Fruit fly (Drosophila melanogaster) whole organism, prepupa: ENCODE data around the gene CG15818.

Experiments
- Blimp-1 ChIP-seq: fragments of 200-800 bp; sonication (Bioruptor generic); optimal IDR thresholded peaks from 3 replicates; lab custom pipeline; 2017; ENCODE audit warnings: missing biosample characterization, missing genetic modification characterization, mild to moderate bottlenecking, moderate library complexity, missing genetic modification reagents
- CG10669 ChIP-seq: fragments of 200-800 bp; sonication (Bioruptor generic); optimal IDR thresholded peaks from 3 replicates; lab custom pipeline; 2018; ENCODE audit warnings: missing biosample characterization, mild to moderate bottlenecking, missing genetic modification characterization, moderate library complexity
- CG11294 ChIP-seq: fragments of 200-800 bp; sonication (Bioruptor generic); IDR thresholded peaks from 2 replicates; pipeline ENCODE4 v1.3.6; 2022; ENCODE audit warnings: missing biosample characterization, missing genetic modification characterization
- CG11762 ChIP-seq: fragments of 200-800 bp; sonication (Bioruptor generic); optimal IDR thresholded peaks from 3 replicates; lab custom pipeline; 2016; ENCODE audit warnings: missing biosample characterization, missing genetic modification characterization; ENCODE audit not compliant: insufficient read depth
- CG15336 ChIP-seq: fragments of 200-800 bp; sonication (Bioruptor generic); IDR thresholded peaks from 2 replicates; pipeline ENCODE4 v1.3.6; 2022; ENCODE audit warnings: missing biosample characterization, missing genetic modification characterization
- CG3032 ChIP-seq: fragments of 200-800 bp; optimal IDR thresholded peaks from 2 replicates; lab custom pipeline; 2019; ENCODE audit warnings: missing biosample characterization, mild to moderate bottlenecking, missing genetic modification characterization, moderate library complexity
- CG31627 ChIP-seq: fragments of 200-800 bp; sonication (Bioruptor generic); optimal IDR thresholded peaks from 3 replicates; lab custom pipeline; 2016; ENCODE audit warnings: missing biosample characterization, missing genetic modification characterization
- CG32006 ChIP-seq: fragments of 200-800 bp; sonication (Bioruptor generic); optimal IDR thresholded peaks from 3 replicates; lab custom pipeline; 2017; ENCODE audit warnings: missing biosample characterization, mild to moderate bottlenecking, missing genetic modification characterization
- CG34406 ChIP-seq: fragments of 200-800 bp; sonication (Bioruptor generic); optimal IDR thresholded peaks from 3 replicates; lab custom pipeline; 2016; ENCODE audit warnings: missing biosample characterization, missing genetic modification characterization
- CG3919 ChIP-seq: fragments of 200-800 bp; sonication (Bioruptor generic); optimal IDR thresholded peaks from 3 replicates; lab custom pipeline; 2016; ENCODE audit warnings: missing biosample characterization, missing genetic modification characterization
- CG4318 ChIP-seq: fragments of 200-800 bp; sonication (Bioruptor generic); optimal IDR thresholded peaks from 3 replicates; lab custom pipeline; 2017; ENCODE audit warnings: missing biosample characterization, mild to moderate bottlenecking, missing genetic modification characterization
- CG6163 ChIP-seq: fragments of 200-800 bp; sonication (Bioruptor generic); IDR thresholded peaks from 3 replicates; pipeline ENCODE4 v1.3.6; 2022; ENCODE audit warnings: missing biosample characterization, missing genetic modification characterization
- CG6276 ChIP-seq: fragments of 200-800 bp; sonication (Bioruptor generic); optimal IDR thresholded peaks from 2 replicates; lab custom pipeline; 2017; ENCODE audit warnings: missing biosample characterization, mild to moderate bottlenecking, missing genetic modification characterization
- CG6792 ChIP-seq: fragments of 200-800 bp; sonication (Bioruptor generic); optimal IDR thresholded peaks from 3 replicates; lab custom pipeline; 2016; ENCODE audit warnings: missing biosample characterization, missing genetic modification characterization
- CG6808 ChIP-seq: fragments of 200-800 bp; sonication (Bioruptor generic); optimal IDR thresholded peaks from 3 replicates; lab custom pipeline; 2017; ENCODE audit warnings: missing biosample characterization, missing genetic modification characterization, mild to moderate bottlenecking, moderate library complexity, missing genetic modification reagents
- CG7368 ChIP-seq: fragments of 200-800 bp; sonication (Bioruptor generic); optimal IDR thresholded peaks from 3 replicates; lab custom pipeline; 2016; ENCODE audit warnings: missing biosample characterization, missing genetic modification characterization
- CG8119 ChIP-seq: fragments of 200-800 bp; sonication (Bioruptor generic); IDR thresholded peaks from 3 replicates; pipeline ENCODE4 v1.3.6; 2022; ENCODE audit warnings: missing biosample characterization, missing genetic modification characterization
- CG9139 ChIP-seq: fragments of 200-800 bp; sonication (Bioruptor generic); optimal IDR thresholded peaks from 3 replicates; lab custom pipeline; 2017; ENCODE audit warnings: missing biosample characterization, mild to moderate bottlenecking, missing genetic modification characterization
- Eip78C ChIP-seq: fragments of 200-800 bp; sonication (Bioruptor generic); peaks from one replicate; lab custom pipeline; 2016; ENCODE audit warnings: missing biosample characterization, missing genetic modification characterization
- Ets21C ChIP-seq: fragments of 200-800 bp; sonication (Bioruptor generic); optimal IDR thresholded peaks from 3 replicates; lab custom pipeline; 2016; ENCODE audit warnings: missing biosample characterization, missing genetic modification characterization
- Ets96B ChIP-seq: fragments of 200-800 bp; optimal IDR thresholded peaks from 2 replicates; lab custom pipeline; 2019; ENCODE audit warnings: missing biosample characterization, mild to moderate bottlenecking, missing genetic modification characterization, moderate library complexity
- Gug ChIP-seq: fragments of 200-800 bp; sonication (Bioruptor generic); IDR thresholded peaks from 2 replicates; pipeline ENCODE4 v1.3.6; 2022; ENCODE audit warnings: missing biosample characterization, missing genetic modification characterization
- Hr38 ChIP-seq: sonication (Bioruptor generic); optimal IDR thresholded peaks from 2 replicates; lab custom pipeline; 2016; ENCODE audit warnings: missing biosample characterization, missing genetic modification characterization
- Hr39 ChIP-seq: fragments of 200-800 bp; sonication (Bioruptor generic); optimal IDR thresholded peaks from 2 replicates; lab custom pipeline; 2016; ENCODE audit warnings: missing biosample characterization, missing genetic modification characterization
- Lpt ChIP-seq: fragments of 200-800 bp; sonication (Bioruptor generic); optimal IDR thresholded peaks from 3 replicates; lab custom pipeline; 2016; ENCODE audit warnings: missing biosample characterization, missing genetic modification characterization
- Met ChIP-seq: fragments of 200-800 bp; sonication (Bioruptor generic); optimal IDR thresholded peaks from 3 replicates; lab custom pipeline; 2016; ENCODE audit warnings: missing biosample characterization, missing genetic modification characterization
- OdsH ChIP-seq: fragments of 200-800 bp; sonication (Bioruptor generic); optimal IDR thresholded peaks from 3 replicates; lab custom pipeline; 2016; ENCODE audit warnings: missing biosample characterization, missing genetic modification characterization
- Sox14 ChIP-seq: fragments of 200-800 bp; sonication (Bioruptor generic); optimal IDR thresholded peaks from 3 replicates; lab custom pipeline; 2016; ENCODE audit warnings: missing biosample characterization, missing genetic modification characterization
- Sox15 ChIP-seq: fragments of 200-800 bp; sonication (Bioruptor generic); optimal IDR thresholded peaks from 3 replicates; lab custom pipeline; 2016; ENCODE audit warnings: missing biosample characterization, missing genetic modification characterization
- achi ChIP-seq: fragments of 200-800 bp; sonication (Bioruptor generic); optimal IDR thresholded peaks from 3 replicates; lab custom pipeline; 2016; ENCODE audit warnings: missing biosample characterization, missing genetic modification characterization
- acj6 ChIP-seq: fragments of 200-800 bp; sonication (Bioruptor generic); optimal IDR thresholded peaks from 3 replicates; lab custom pipeline; 2016; ENCODE audit warnings: missing biosample characterization, missing genetic modification characterization
- cyc ChIP-seq: fragments of 200-800 bp; sonication (Bioruptor generic); optimal IDR thresholded peaks from 3 replicates; lab custom pipeline; 2016; ENCODE audit warnings: missing biosample characterization, missing genetic modification characterization
- eg ChIP-seq: fragments of 200-800 bp; sonication (Bioruptor generic); IDR thresholded peaks from 3 replicates; pipeline ENCODE4 v1.3.6; 2022; ENCODE audit warnings: missing biosample characterization, missing genetic modification characterization
- esn ChIP-seq: fragments of 200-800 bp; sonication (Bioruptor generic); optimal IDR thresholded peaks from 2 replicates; lab custom pipeline; 2016; ENCODE audit warnings: missing biosample characterization, mild to moderate bottlenecking, missing genetic modification characterization, moderate library complexity
- fd59A ChIP-seq: fragments of 200-800 bp; sonication (Bioruptor generic); optimal IDR thresholded peaks from 2 replicates; lab custom pipeline; 2017; ENCODE audit warnings: missing biosample characterization, mild to moderate bottlenecking, missing genetic modification characterization, missing genetic modification reagents
- fkh ChIP-seq: fragments of 200-800 bp; sonication (Bioruptor generic); optimal IDR thresholded peaks from 3 replicates; lab custom pipeline; 2017; ENCODE audit warnings: missing biosample characterization, mild to moderate bottlenecking, missing genetic modification characterization, moderate library complexity
- lz ChIP-seq: fragments of 200-800 bp; sonication (Bioruptor generic); optimal IDR thresholded peaks from 3 replicates; lab custom pipeline; 2016; ENCODE audit warnings: missing biosample characterization, missing genetic modification characterization
- net ChIP-seq: fragments of 200-800 bp; sonication (Bioruptor generic); optimal IDR thresholded peaks from 3 replicates; lab custom pipeline; 2016; ENCODE audit warnings: missing biosample characterization, missing genetic modification characterization
- pdm3 ChIP-seq: fragments of 200-800 bp; sonication (Bioruptor generic); optimal IDR thresholded peaks from 3 replicates; lab custom pipeline; 2016; ENCODE audit warnings: missing biosample characterization, missing genetic modification characterization
- salr ChIP-seq, 2 experiments: fragments of 200-800 bp; sonication (Bioruptor generic); optimal IDR thresholded peaks; 3 replicates each; lab custom pipeline; 2016 to 2018; ENCODE audit warnings: missing biosample characterization in 2 of 2, missing genetic modification characterization in 2 of 2, mild to moderate bottlenecking in 1 of 2
- ss ChIP-seq, 2 experiments: fragments of 200-800 bp; sonication (Bioruptor generic); optimal IDR thresholded peaks; 2 replicates in 1 of 2; 3 replicates in 1 of 2; lab custom pipeline; 2017 to 2018; ENCODE audit warnings: mild to moderate bottlenecking in 2 of 2, missing biosample characterization in 2 of 2, missing genetic modification characterization in 2 of 2, moderate library complexity in 1 of 2
- topi ChIP-seq: fragments of 200-800 bp; sonication (Bioruptor generic); optimal IDR thresholded peaks from 3 replicates; lab custom pipeline; 2016; ENCODE audit warnings: missing biosample characterization, missing genetic modification characterization
- vri ChIP-seq: fragments of 200-800 bp; sonication (Bioruptor generic); optimal IDR thresholded peaks from 3 replicates; lab custom pipeline; 2016; ENCODE audit warnings: missing biosample characterization, mild to moderate bottlenecking, missing genetic modification characterization

The CG15818 gene

dm6 chr2L:7434737-7435356, 24.1 kb downstream of the CG15818 start (continued):
- no peak for TF ChIP-seq CG4318 (GFP tag; lab: Kevin White, UChicago)
- TF ChIP-seq ss (GFP tag; optimal IDR thresholded peaks at IDR 0.05; lab: Kevin White, UChicago) = peak; percentile 12 to 57
- TF ChIP-seq CG6276 (GFP tag; lab: Kevin White, UChicago) = peak; percentile 58
- TF ChIP-seq Ets96B (tag; lab: Kevin White, UChicago) = peak; percentile 35
- peak; percentile 20 for TF ChIP-seq cyc (GFP tag; lab: Kevin White, UChicago)
- TF ChIP-seq CG9139 = peak; percentile 45

- no peak for TF ChIP-seq achi (GFP tag; lab: Kevin White, UChicago)
- TF ChIP-seq CG11294 = no peak
- no peak for TF ChIP-seq CG34406 (GFP tag; lab: Kevin White, UChicago)
- no peak for TF ChIP-seq fkh (GFP tag; lab: Kevin White, UChicago)
- no peak for TF ChIP-seq cyc (GFP tag; lab: Kevin White, UChicago)
- TF ChIP-seq CG6808 (GFP tag; lab: Kevin White, UChicago) = no peak
- TF ChIP-seq CG31627 (GFP tag; lab: Kevin White, UChicago) = no peak
- TF ChIP-seq CG8119 (GFP tag; lab: Robert Waterston, UW) = no peak
- TF ChIP-seq Sox14 = no peak
- TF ChIP-seq Hr38 (GFP tag; lab: Kevin White, UChicago) = no peak
- no peak for TF ChIP-seq CG32006 (GFP tag; lab: Kevin White, UChicago)
- TF ChIP-seq CG10669 (GFP tag; lab: Kevin White, UChicago) = no peak
- TF ChIP-seq CG11762 = no peak
- TF ChIP-seq Eip78C = no peak
- no peak for TF ChIP-seq salr (GFP tag; optimal IDR thresholded peaks at IDR 0.05; lab: Kevin White, UChicago)
- TF ChIP-seq eg (GFP tag; lab: Robert Waterston, UW) = no peak
- TF ChIP-seq CG6792 (GFP tag; lab: Kevin White, UChicago) = no peak
- TF ChIP-seq, all 60 proteins: peak for 0
Measured at dm6 chr2L:7435475-7435874, 24.8 kb downstream of the CG15818 start.

- peak; percentile 42; the same call in 2 of the 3 replicates for TF ChIP-seq CG6163 (GFP tag; lab: Robert Waterston, UW)
- TF ChIP-seq CG3919 (GFP tag; lab: Kevin White, UChicago) = peak; percentile 1
- TF ChIP-seq Ets96B (tag; lab: Kevin White, UChicago) = no peak
- no peak for TF ChIP-seq CG3032 (tag; lab: Kevin White, UChicago)
- no peak for TF ChIP-seq CG31627 (GFP tag; lab: Kevin White, UChicago)
- no peak for TF ChIP-seq cyc (GFP tag; lab: Kevin White, UChicago)
- no peak for TF ChIP-seq Lpt (GFP tag; lab: Kevin White, UChicago)
- TF ChIP-seq CG7368 = peak; percentile 43
- TF ChIP-seq acj6 (GFP tag; lab: Kevin White, UChicago) = peak; percentile 37
- no peak for TF ChIP-seq Met (GFP tag; lab: Kevin White, UChicago)
- TF ChIP-seq CG6808 (GFP tag; lab: Kevin White, UChicago) = no peak
- no peak for TF ChIP-seq CG8119 (GFP tag; lab: Robert Waterston, UW)
- no peak for TF ChIP-seq salr (GFP tag; optimal IDR thresholded peaks at IDR 0.05; lab: Kevin White, UChicago)
- no peak for TF ChIP-seq CG9139
- peak; percentile 64 for TF ChIP-seq Hr38 (GFP tag; lab: Kevin White, UChicago)
- no peak for TF ChIP-seq lz (GFP tag; lab: Kevin White, UChicago)
- TF ChIP-seq fd59A (GFP tag; lab: Kevin White, UChicago) = no peak
- TF ChIP-seq Eip78C = peak; percentile 50
- no peak for TF ChIP-seq topi (GFP tag; lab: Kevin White, UChicago)
- no peak for TF ChIP-seq Ets21C (GFP tag; lab: Kevin White, UChicago)
- no peak for TF ChIP-seq CG6792 (GFP tag; lab: Kevin White, UChicago)
- TF ChIP-seq pdm3 = no peak
- peak; percentile 86 for TF ChIP-seq vri
- TF ChIP-seq Blimp-1 (GFP tag; lab: Kevin White, UChicago) = no peak
- peak; percentile 19 for TF ChIP-seq OdsH
- TF ChIP-seq Sox15 = no peak
- TF ChIP-seq Hr39 (GFP tag; lab: Kevin White, UChicago) = no peak
- no peak for TF ChIP-seq esn
- no peak for TF ChIP-seq Sox14
- no peak for TF ChIP-seq CG15336 (GFP tag; lab: Robert Waterston, UW)
- no peak for TF ChIP-seq Gug
- TF ChIP-seq CG10669 (GFP tag; lab: Kevin White, UChicago) = peak; percentile 35
- no peak for TF ChIP-seq net
- peak; percentile 98 for TF ChIP-seq fkh (GFP tag; lab: Kevin White, UChicago)
- peak in 1 of 2 experiments; percentile 3 for TF ChIP-seq ss (GFP tag; optimal IDR thresholded peaks at IDR 0.05; lab: Kevin White, UChicago)
Measured at dm6 chr2L:7436492-7437324, 26.0 kb downstream of the CG15818 start.
